Worm (Caenorhabditis elegans) whole organism, L2 larva: ENCODE results near the gene cha-1.

Experiments
- ama-1 ChIP-seq: fragments of 150-350 bp; optimal IDR thresholded peaks from 2 replicates; lab custom pipeline; 2018; ENCODE audit warnings: inconsistent platforms
- lin-11 ChIP-seq: fragments of 150-350 bp; sonication (generic microtip); optimal IDR thresholded peaks from 2 replicates; lab custom pipeline; 2014; ENCODE audit warnings: missing biosample characterization, missing genetic modification characterization, inconsistent platforms, mixed read lengths
- lin-13 ChIP-seq: fragments of 150-350 bp; optimal IDR thresholded peaks from 2 replicates; lab custom pipeline; 2014; ENCODE audit warnings: missing biosample characterization, missing genetic modification reagents, missing genetic modification characterization
- mab-5 ChIP-seq: fragments of 150-350 bp; optimal IDR thresholded peaks from 2 replicates; lab custom pipeline; 2014; ENCODE audit warnings: missing biosample characterization, missing genetic modification characterization
- snpc-4 ChIP-seq: fragments of 150-350 bp; optimal IDR thresholded peaks from 2 replicates; lab custom pipeline; 2014; ENCODE audit warnings: missing biosample characterization, missing genetic modification characterization
- unc-39 ChIP-seq: fragments of 150-350 bp; optimal IDR thresholded peaks from 2 replicates; lab custom pipeline; 2014; ENCODE audit warnings: missing biosample characterization, missing genetic modification characterization

ce11 chrIV:3608547-3609222 is 15.8 kb downstream of the cha-1 start:
- no peak for TF ChIP-seq snpc-4 (tag; lab: Kevin White, UChicago)
- TF ChIP-seq lin-13 (GFP tag; lab: Kevin White, UChicago), result no peak
- no peak for TF ChIP-seq ama-1 (lab: Kevin White, UChicago)
- no peak for TF ChIP-seq lin-11 (tag; lab: Kevin White, UChicago)
- TF ChIP-seq mab-5 (tag; lab: Kevin White, UChicago), result no peak
- TF ChIP-seq unc-39 (tag; lab: Kevin White, UChicago), result no peak
